Fruit fly (Drosophila melanogaster) whole organism: Measurements from ENCODE around the gene Npc2d.

Source experiments
- Dll ChIP-seq: fragments of >200 bp; optimal IDR thresholded peaks from 2 replicates; lab custom pipeline; 2017
- EcR ChIP-seq, 2 experiments: fragments of >200 bp; optimal IDR thresholded peaks; 2 replicates each; lab custom pipeline; 2017; ENCODE audit warnings: missing biosample characterization in 2 of 2, missing genetic modification characterization in 2 of 2, missing genetic modification reagents in 2 of 2
- pan ChIP-seq: fragments of >200 bp; optimal IDR thresholded peaks from 2 replicates; lab custom pipeline; 2017
- usp ChIP-seq: fragments of >200 bp; optimal IDR thresholded peaks from 2 replicates; lab custom pipeline; 2017; ENCODE audit warnings: missing biosample characterization, missing genetic modification characterization, mixed read lengths

DNA sequence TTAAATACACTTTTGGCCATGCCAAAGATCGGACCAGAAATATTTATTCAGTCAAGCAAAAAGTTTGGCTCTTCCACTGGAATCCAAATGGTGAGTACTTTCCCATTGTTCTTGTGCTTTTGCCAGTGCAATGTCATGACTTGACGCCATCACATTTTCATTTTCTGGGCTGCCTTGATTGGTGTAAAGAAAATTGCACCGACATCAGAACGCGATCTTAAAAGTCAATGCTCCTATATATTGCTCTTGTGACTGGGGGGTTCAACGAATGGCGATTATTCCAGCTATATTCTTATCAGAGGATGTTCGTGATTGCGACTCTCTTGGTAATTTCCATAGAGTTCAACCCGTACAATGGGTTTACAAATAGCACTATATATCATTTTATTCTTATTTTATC is 15.4 kb downstream of the Npc2d start:
- TF ChIP-seq usp (GFP tag; lab: Kevin White, UChicago) (no peak), EcR (GFP tag; optimal IDR thresholded peaks at IDR 0.05; lab: Kevin White, UChicago) (peak; percentile 57 to 64), Dll (lab: Kevin White, UChicago) (no peak), pan (no peak)
